Worm (Caenorhabditis elegans) whole organism, L4/young adult: ENCODE measurements around the gene F09C6.11.

Experiments used
- dao-5 ChIP-seq: sonication (generic microtip); optimal IDR thresholded peaks from 2 replicates; lab custom pipeline; 2016; ENCODE audit warnings: missing genotype, missing genetic modification characterization, moderate library complexity, missing compliant biosample characterization
- him-1 ChIP-seq: sonication (generic microtip); optimal IDR thresholded peaks from 2 replicates; lab custom pipeline; 2016; ENCODE audit warnings: missing genotype, missing genetic modification reagents, missing genetic modification characterization, missing compliant biosample characterization

DNA sequence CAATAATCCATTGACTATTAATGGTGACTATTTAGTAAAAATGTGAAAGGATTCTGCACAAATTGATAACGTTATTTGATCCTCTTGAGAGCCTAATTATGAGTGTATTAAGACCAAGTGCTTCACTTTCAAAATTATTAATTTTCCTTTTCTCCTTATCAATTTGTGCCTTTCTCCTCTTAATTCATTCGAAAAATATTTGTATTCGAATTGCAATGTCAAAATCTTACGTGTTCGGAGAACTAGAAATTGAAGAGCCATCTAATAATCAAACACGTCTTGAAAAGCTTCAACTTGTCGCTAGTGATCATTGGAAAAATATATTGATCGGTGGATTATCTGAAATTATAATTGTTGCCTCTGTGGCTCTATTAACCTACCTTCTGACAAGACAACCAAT, 33.6 kb downstream of the F09C6.11 start, which contains the start of the genes clec-36 and clec-26:
- TF ChIP-seq dao-5 (tag; lab: Kevin White, UChicago) (no peak), him-1 (no peak)
